Worm (Caenorhabditis elegans) whole organism, L1 larva: ENCODE data around the gene rev-1.

ENCODE experiments used
- egl-27 ChIP-seq, 2 experiments: fragments of 150-350 bp in 1 of 2; sonication (generic microtip); optimal IDR thresholded peaks; 3 replicates each; lab custom pipeline; 2017 to 2018; ENCODE audit warnings: missing biosample characterization in 2 of 2, missing genetic modification characterization in 2 of 2, missing genetic modification reagents in 2 of 2
- elt-2 ChIP-seq: sonication (generic microtip); optimal IDR thresholded peaks from 2 replicates; lab custom pipeline; 2016; ENCODE audit warnings: missing genetic modification characterization, mild to moderate bottlenecking, inconsistent platforms, missing compliant biosample characterization, missing genetic modification reagents
- hlh-17 ChIP-seq: fragments of 200-800 bp; sonication (Bioruptor generic); optimal IDR thresholded peaks from 2 replicates; lab custom pipeline; 2018; ENCODE audit warnings: missing genetic modification characterization, mild to moderate bottlenecking, missing compliant biosample characterization, moderate library complexity, borderline replicate concordance
- nhr-12 ChIP-seq: sonication (generic microtip); optimal IDR thresholded peaks from 2 replicates; lab custom pipeline; 2017; ENCODE audit warnings: missing biosample characterization, missing genetic modification characterization
- nhr-77 ChIP-seq: fragments of 150-350 bp; optimal IDR thresholded peaks from 2 replicates; lab custom pipeline; 2014; ENCODE audit warnings: missing biosample characterization, missing genetic modification characterization

ce11 chrII:7930671-7931070, 30.2 kb downstream of the rev-1 start:
- TF ChIP-seq nhr-77 (tag; lab: Kevin White, UChicago): no peak
- TF ChIP-seq nhr-12: no peak
- no peak for TF ChIP-seq egl-27 (tag; optimal IDR thresholded peaks at IDR 0.05; lab: Kevin White, UChicago)
- TF ChIP-seq hlh-17: no peak
- no peak for TF ChIP-seq elt-2 (tag; lab: Kevin White, UChicago)
